4 fruit fly cellular contexts compared by ENCODE assay signal in the genomic region with DNA sequence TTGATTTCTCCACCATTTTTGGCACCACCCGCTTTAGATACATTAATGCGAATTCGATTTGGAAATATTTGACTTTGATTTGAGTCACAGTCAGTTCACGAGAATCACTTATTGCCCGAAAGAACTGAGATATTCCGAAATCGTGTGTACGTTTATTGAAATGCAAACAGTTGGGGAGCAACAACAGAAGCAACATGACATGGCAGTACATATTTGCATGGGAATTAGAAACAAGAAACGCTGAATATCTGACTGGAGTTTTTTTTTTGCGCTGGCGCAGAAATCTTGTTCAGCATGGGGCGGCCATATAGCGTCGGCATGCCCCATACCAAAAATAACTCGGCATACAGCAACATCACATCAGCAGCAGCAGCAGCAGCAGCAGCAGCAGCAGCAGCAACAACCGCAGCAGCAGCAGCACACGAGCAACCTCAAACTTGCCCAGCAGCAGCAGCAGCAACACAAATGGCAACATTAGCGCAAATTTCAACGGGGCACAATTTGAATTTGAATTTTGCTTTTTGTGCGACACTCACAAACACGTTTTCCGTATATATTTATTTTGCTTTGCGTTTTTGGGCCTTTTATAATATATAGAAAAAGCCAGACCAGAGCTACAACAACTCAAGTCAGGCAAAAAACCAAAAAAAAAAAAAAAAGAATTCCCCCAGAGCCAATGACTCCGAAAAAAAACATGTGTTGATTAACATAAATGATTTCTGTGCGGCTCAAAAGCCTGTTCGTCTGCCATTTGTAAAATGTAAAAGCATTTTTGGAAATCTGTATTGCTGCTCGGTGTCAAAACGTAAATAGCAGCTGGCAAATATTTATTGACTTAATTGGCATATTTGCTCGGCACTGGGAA.
TF ChIP-seq lines count a peak whose summit lies in the region.

No protein-coding gene starts in this region.

- TF ChIP-seq CTCF in whole organism, embryonic (GFP tag; optimal IDR thresholded peaks at IDR 0.05; lab: Kevin White, UChicago) = no peak

TF ChIP-seq in whole organism, embryonic, 481 proteins besides CTCF, POLR2A, EP300 and RAD21 (continues in another document):
- no peak for TF ChIP-seq Trl (optimal IDR thresholded peaks at IDR 0.05; lab: Kevin White, UChicago)
- no peak for TF ChIP-seq Trl (GFP tag; optimal IDR thresholded peaks at IDR 0.05; lab: Kevin White, UChicago)
- TF ChIP-seq nmo (GFP tag; optimal IDR thresholded peaks at IDR 0.05; lab: Kevin White, UChicago) = no peak
- no peak for TF ChIP-seq tap (tag; optimal IDR thresholded peaks at IDR 0.05; lab: Kevin White, UChicago)
- no peak for TF ChIP-seq CG8944 (GFP tag; optimal IDR thresholded peaks at IDR 0.05; lab: Kevin White, UChicago)
- TF ChIP-seq ATbp (GFP tag; optimal IDR thresholded peaks at IDR 0.05; lab: Kevin White, UChicago) = no peak
- no peak for TF ChIP-seq CG17829 (tag; optimal IDR thresholded peaks at IDR 0.05; lab: Kevin White, UChicago)
- peak; percentile 83 for TF ChIP-seq sd (tag; optimal IDR thresholded peaks at IDR 0.05; lab: Kevin White, UChicago)
- TF ChIP-seq vvl (GFP tag; IDR thresholded peaks at IDR 0.05; lab: Robert Waterston, UW) = peak; percentile 47
- TF ChIP-seq Med (GFP tag; lab: Kevin White, UChicago) = peak; percentile 47
- TF ChIP-seq trh (GFP tag; optimal IDR thresholded peaks at IDR 0.05; lab: Kevin White, UChicago) = no peak
- no peak for TF ChIP-seq CG6689 (GFP tag; IDR thresholded peaks at IDR 0.05; lab: Robert Waterston, UW)
- TF ChIP-seq sob (GFP tag; IDR thresholded peaks at IDR 0.05; lab: Robert Waterston, UW) = peak; percentile 33; the same call in 1 of the 2 replicates
- TF ChIP-seq cwo (GFP tag; optimal IDR thresholded peaks at IDR 0.05; lab: Kevin White, UChicago) = no peak
- TF ChIP-seq CG16779 (GFP tag; IDR thresholded peaks at IDR 0.05; lab: Robert Waterston, UW) = no peak
- TF ChIP-seq Sry-β (GFP tag; optimal IDR thresholded peaks at IDR 0.05; lab: Kevin White, UChicago) = no peak
- 0 out of 3 replicates have a peak, but pooled peaks have one; percentile 6 for TF ChIP-seq otp (GFP tag; IDR thresholded peaks at IDR 0.05; lab: Robert Waterston, UW)
- peak; percentile 29 for TF ChIP-seq sqz (GFP tag; optimal IDR thresholded peaks at IDR 0.05; lab: Kevin White, UChicago)
- no peak for TF ChIP-seq az2 (GFP tag; optimal IDR thresholded peaks at IDR 0.05; lab: Kevin White, UChicago)
- no peak for TF ChIP-seq pfk (GFP tag; optimal IDR thresholded peaks at IDR 0.05; lab: Kevin White, UChicago)

TF ChIP-seq in whole organism, prepupa, 60 proteins besides CTCF, POLR2A, EP300 and RAD21:
- TF ChIP-seq CG6854 (GFP tag; optimal IDR thresholded peaks at IDR 0.05; lab: Kevin White, UChicago) (peak; percentile 25), vri (GFP tag; optimal IDR thresholded peaks at IDR 0.05; lab: Kevin White, UChicago) (peak; percentile 36), fkh (GFP tag; optimal IDR thresholded peaks at IDR 0.05; lab: Kevin White, UChicago) (peak; percentile 21), Lpt (GFP tag; optimal IDR thresholded peaks at IDR 0.05; lab: Kevin White, UChicago) (peak; percentile 0), ss (GFP tag; optimal IDR thresholded peaks at IDR 0.05; lab: Kevin White, UChicago) (no peak), CG3919 (GFP tag; optimal IDR thresholded peaks at IDR 0.05; lab: Kevin White, UChicago) (peak; percentile 53), CG6163 (GFP tag; IDR thresholded peaks at IDR 0.05; lab: Robert Waterston, UW) (peak; percentile 32; the same call in 1 of the 3 replicates), Blimp-1 (GFP tag; optimal IDR thresholded peaks at IDR 0.05; lab: Kevin White, UChicago) (peak; percentile 30), Hr39 (GFP tag; optimal IDR thresholded peaks at IDR 0.05; lab: Kevin White, UChicago) (no peak), CG6276 (GFP tag; optimal IDR thresholded peaks at IDR 0.05; lab: Kevin White, UChicago) (peak; percentile 20), CG15336 (GFP tag; IDR thresholded peaks at IDR 0.05; lab: Robert Waterston, UW) (peak; percentile 24; the same call in 1 of the 2 replicates), esn (GFP tag; optimal IDR thresholded peaks at IDR 0.05; lab: Kevin White, UChicago) (peak; percentile 25), lz (GFP tag; optimal IDR thresholded peaks at IDR 0.05; lab: Kevin White, UChicago) (no peak)
TF ChIP-seq in whole organism, prepupa: peak in this region for 10.

TF ChIP-seq in whole organism, pupa, 21 proteins besides CTCF, POLR2A, EP300 and RAD21:
- peak; percentile 0 for TF ChIP-seq Snoo (tag; optimal IDR thresholded peaks at IDR 0.05; lab: Kevin White, UChicago)
- no peak for TF ChIP-seq CG10348 (GFP tag; IDR thresholded peaks at IDR 0.05; lab: Robert Waterston, UW)
- peak; percentile 37; the same call in 1 of the 3 replicates for TF ChIP-seq CG4496 (GFP tag; IDR thresholded peaks at IDR 0.05; lab: Robert Waterston, UW)
- peak; percentile 53; the same call in 1 of the 2 replicates for TF ChIP-seq CG32121 (GFP tag; IDR thresholded peaks at IDR 0.05; lab: Robert Waterston, UW)
- TF ChIP-seq CG12605 (GFP tag; IDR thresholded peaks at IDR 0.05; lab: Robert Waterston, UW) = peak; percentile 21; the same call in 1 of the 2 replicates
- TF ChIP-seq Pif1B (GFP tag; optimal IDR thresholded peaks at IDR 0.05; lab: Kevin White, UChicago) = no peak
- TF ChIP-seq CG17806 (tag; optimal IDR thresholded peaks at IDR 0.05; lab: Kevin White, UChicago) = no peak
- TF ChIP-seq CG13204 (GFP tag; optimal IDR thresholded peaks at IDR 0.05; lab: Kevin White, UChicago) = no peak
- TF ChIP-seq EcR (GFP tag; optimal IDR thresholded peaks at IDR 0.05; lab: Kevin White, UChicago) = no peak

TF ChIP-seq in whole organism, wandering third instar larva, 38 proteins besides CTCF, POLR2A, EP300 and RAD21:
- TF ChIP-seq Hnf4 (GFP tag; optimal IDR thresholded peaks at IDR 0.05; lab: Kevin White, UChicago) (peak; percentile 19), psq (GFP tag; optimal IDR thresholded peaks at IDR 0.05; lab: Kevin White, UChicago) (peak; percentile 28), usp (GFP tag; optimal IDR thresholded peaks at IDR 0.05; lab: Kevin White, UChicago) (no peak), OdsH (GFP tag; optimal IDR thresholded peaks at IDR 0.05; lab: Kevin White, UChicago) (peak; percentile 18), Sp1 (GFP tag; optimal IDR thresholded peaks at IDR 0.05; lab: Kevin White, UChicago) (peak; percentile 42), br (GFP tag; optimal IDR thresholded peaks at IDR 0.05; lab: Kevin White, UChicago) (peak; percentile 29), Dif (GFP tag; optimal IDR thresholded peaks at IDR 0.05; lab: Kevin White, UChicago; ENCODE audit: partially characterized antibody) (no peak), Dfd (GFP tag; optimal IDR thresholded peaks at IDR 0.05; lab: Kevin White, UChicago) (peak; percentile 70), CG32264 (GFP tag; optimal IDR thresholded peaks at IDR 0.05; lab: Kevin White, UChicago) (no peak), Rel (GFP tag; optimal IDR thresholded peaks at IDR 0.05; lab: Kevin White, UChicago) (no peak), Rel (tag; optimal IDR thresholded peaks at IDR 0.05; lab: Kevin White, UChicago) (peak; percentile 61), rgr (GFP tag; optimal IDR thresholded peaks at IDR 0.05; lab: Kevin White, UChicago) (peak; percentile 51), dsf (GFP tag; optimal IDR thresholded peaks at IDR 0.05; lab: Kevin White, UChicago; ENCODE audit: borderline replicate concordance) (no peak), dmrt93B (GFP tag; optimal IDR thresholded peaks at IDR 0.05; lab: Kevin White, UChicago) (peak; percentile 54), jim (GFP tag; optimal IDR thresholded peaks at IDR 0.05; lab: Kevin White, UChicago) (peak; percentile 14)

Comparison
In these comparisons a context has a peak if more than half of its experiments do, and no peak if none do; other contexts are left out.
1. Of the 7 proteins assayed by ChIP-seq in both whole organism, embryonic and whole organism, prepupa: peak only in whole organism, embryonic: none; only in whole organism, prepupa: Blimp-1, CG6854 and Lpt; in both: none; in neither: 4.